Fruit fly (Drosophila melanogaster) whole organism, embryonic: ENCODE measurements around the gene CG17982.

Source experiments
- ATbp ChIP-seq: fragments of 200-800 bp; sonication (Bioruptor generic); optimal IDR thresholded peaks from 2 replicates; lab custom pipeline; 2017; ENCODE audit warnings: missing biosample characterization, mild to moderate bottlenecking, missing genetic modification characterization, missing genetic modification reagents
- Asciz ChIP-seq: fragments of 200-800 bp; sonication (Bioruptor generic); optimal IDR thresholded peaks from 2 replicates; lab custom pipeline; 2017; ENCODE audit warnings: missing biosample characterization, mild to moderate bottlenecking, missing genetic modification characterization, missing genetic modification reagents
- CG1024 ChIP-seq: fragments of 200-800 bp; sonication (Bioruptor generic); IDR thresholded peaks from 2 replicates; pipeline ENCODE4 v1.3.6; 2022; ENCODE audit warnings: missing biosample characterization, missing genetic modification characterization
- CG10431 ChIP-seq: fragments of 200-800 bp; sonication (Bioruptor generic); optimal IDR thresholded peaks from 3 replicates; lab custom pipeline; 2018; ENCODE audit warnings: missing biosample characterization, mild to moderate bottlenecking, missing genetic modification characterization
- CG10654 ChIP-seq: fragments of 200-800 bp; sonication (Bioruptor generic); optimal IDR thresholded peaks from 2 replicates; lab custom pipeline; 2016; ENCODE audit warnings: missing biosample characterization, missing genetic modification characterization
- CG12219 ChIP-seq: fragments of 200-800 bp; sonication (Bioruptor generic); optimal IDR thresholded peaks from 3 replicates; lab custom pipeline; 2018; ENCODE audit warnings: missing biosample characterization, mild to moderate bottlenecking, missing genetic modification characterization
- CG13287 ChIP-seq: fragments of 200-800 bp; sonication (Bioruptor generic); IDR thresholded peaks from 2 replicates; pipeline ENCODE4 v1.3.6; 2022; ENCODE audit warnings: missing biosample characterization, missing genetic modification characterization; ENCODE audit not compliant: partially characterized antibody
- CG13624 ChIP-seq: fragments of 200-800 bp; sonication (Bioruptor generic); optimal IDR thresholded peaks from 2 replicates; lab custom pipeline; 2016; ENCODE audit warnings: missing biosample characterization, missing genetic modification characterization
- CG14050 ChIP-seq: fragments of 200-800 bp; sonication (Bioruptor generic); IDR thresholded peaks from 3 replicates; pipeline ENCODE4 v1.3.6; 2022; ENCODE audit warnings: missing biosample characterization, missing genetic modification characterization
- CG14710 ChIP-seq: fragments of 200-800 bp; sonication (Bioruptor generic); optimal IDR thresholded peaks from 3 replicates; lab custom pipeline; 2019; ENCODE audit warnings: missing biosample characterization, mild to moderate bottlenecking, missing genetic modification characterization, moderate library complexity
- CG1529 ChIP-seq: fragments of 200-800 bp; sonication (Bioruptor generic); optimal IDR thresholded peaks from 3 replicates; lab custom pipeline; 2018; ENCODE audit warnings: missing biosample characterization, missing genetic modification characterization
- CG1602 ChIP-seq: fragments of 200-800 bp; sonication (Bioruptor generic); optimal IDR thresholded peaks from 3 replicates; lab custom pipeline; 2016; ENCODE audit warnings: missing biosample characterization, missing genetic modification characterization
- CG1647 ChIP-seq: fragments of 200-800 bp; sonication (Bioruptor generic); optimal IDR thresholded peaks from 3 replicates; lab custom pipeline; 2016; ENCODE audit warnings: missing biosample characterization, missing genetic modification characterization
- CG16813 ChIP-seq: fragments of 200-800 bp; sonication (Bioruptor generic); IDR thresholded peaks from 3 replicates; pipeline ENCODE4 v1.3.6; 2022; ENCODE audit warnings: missing biosample characterization, missing genetic modification characterization; ENCODE audit not compliant: partially characterized antibody
- CG17186 ChIP-seq: fragments of 200-800 bp; sonication (Bioruptor generic); optimal IDR thresholded peaks from 3 replicates; lab custom pipeline; 2017; ENCODE audit warnings: missing biosample characterization, missing genetic modification reagents, missing genetic modification characterization
- CG17829 ChIP-seq: fragments of 200-800 bp; optimal IDR thresholded peaks from 2 replicates; lab custom pipeline; 2019; ENCODE audit warnings: missing biosample characterization, mild to moderate bottlenecking, missing genetic modification characterization, moderate library complexity
- CG2712 ChIP-seq: fragments of 200-800 bp; optimal IDR thresholded peaks from 3 replicates; lab custom pipeline; 2019; ENCODE audit warnings: missing biosample characterization, mild to moderate bottlenecking, missing genetic modification characterization, moderate library complexity
- CG2889 ChIP-seq: fragments of 200-800 bp; sonication (Bioruptor generic); IDR thresholded peaks from 3 replicates; pipeline ENCODE4 v1.3.6; 2022; ENCODE audit warnings: missing biosample characterization, missing genetic modification characterization
- CG34376 ChIP-seq: fragments of 200-800 bp; sonication (Bioruptor generic); optimal IDR thresholded peaks from 2 replicates; lab custom pipeline; 2018; ENCODE audit warnings: missing biosample characterization, mild to moderate bottlenecking, missing genetic modification characterization
- CG4404 ChIP-seq: fragments of 200-800 bp; sonication (Bioruptor generic); IDR thresholded peaks from 2 replicates; pipeline ENCODE4 v1.3.6; 2022; ENCODE audit warnings: missing biosample characterization, missing genetic modification characterization
- CG6791 ChIP-seq: fragments of 200-800 bp; sonication (Bioruptor generic); IDR thresholded peaks from 3 replicates; pipeline ENCODE4 v1.3.6; 2022; ENCODE audit warnings: missing biosample characterization, missing genetic modification characterization; ENCODE audit not compliant: partially characterized antibody
- CG7271 ChIP-seq: fragments of 200-800 bp; sonication (Bioruptor generic); optimal IDR thresholded peaks from 2 replicates; lab custom pipeline; 2018; ENCODE audit warnings: missing biosample characterization, mild to moderate bottlenecking, missing genetic modification characterization, moderate library complexity
- CG7839 ChIP-seq: fragments of 200-800 bp; sonication (Bioruptor generic); optimal IDR thresholded peaks from 3 replicates; lab custom pipeline; 2018; ENCODE audit warnings: missing biosample characterization, mild to moderate bottlenecking, missing genetic modification characterization, moderate library complexity
- CG7963 ChIP-seq: fragments of 200-800 bp; sonication (Bioruptor generic); IDR thresholded peaks from 3 replicates; pipeline ENCODE4 v1.3.6; 2022; ENCODE audit warnings: missing biosample characterization, missing genetic modification characterization; ENCODE audit not compliant: partially characterized antibody
- D19B ChIP-seq: fragments of 200-800 bp; sonication (Bioruptor generic); optimal IDR thresholded peaks from 2 replicates; lab custom pipeline; 2017; ENCODE audit warnings: missing biosample characterization, mild to moderate bottlenecking, missing genetic modification characterization
- Dref ChIP-seq: fragments of 200-800 bp; sonication (Bioruptor generic); IDR thresholded peaks from 2 replicates; pipeline ENCODE4 v1.3.6; 2022; ENCODE audit warnings: missing biosample characterization, missing genetic modification characterization
- Scr ChIP-seq: fragments of 200-800 bp; sonication (Bioruptor generic); IDR thresholded peaks from 2 replicates; pipeline ENCODE4 v1.3.6; 2022; ENCODE audit warnings: missing biosample characterization, missing genetic modification characterization; ENCODE audit not compliant: partially characterized antibody
- TFAM ChIP-seq: fragments of 200-800 bp; sonication (Bioruptor generic); optimal IDR thresholded peaks from 2 replicates; lab custom pipeline; 2017; ENCODE audit warnings: missing biosample characterization, missing genetic modification characterization, inconsistent platforms
- Trl ChIP-seq, 3 experiments: fragments of >200 bp in 2 of 3; fragments of 200-800 bp in 1 of 3; sonication (Bioruptor generic) in 1 of 3; optimal IDR thresholded peaks; 2 replicates in 1 of 3; 3 replicates in 2 of 3; lab custom pipeline; 2016 to 2017; ENCODE audit warnings: missing biosample characterization in 1 of 3, missing genetic modification characterization in 1 of 3
- cwo ChIP-seq: fragments of 200-800 bp; sonication (Bioruptor generic); optimal IDR thresholded peaks from 3 replicates; lab custom pipeline; 2017; ENCODE audit warnings: missing biosample characterization, missing genetic modification characterization, mild to moderate bottlenecking, moderate library complexity, missing genetic modification reagents
- da ChIP-seq: fragments of 200-800 bp; sonication (Bioruptor generic); optimal IDR thresholded peaks from 2 replicates; lab custom pipeline; 2016; ENCODE audit warnings: missing biosample characterization, missing genetic modification characterization
- danr ChIP-seq: fragments of 200-800 bp; sonication (Bioruptor generic); IDR thresholded peaks from 2 replicates; pipeline ENCODE4 v1.3.6; 2022; ENCODE audit warnings: missing biosample characterization, missing genetic modification characterization
- emc ChIP-seq: fragments of 200-800 bp; sonication (Bioruptor generic); optimal IDR thresholded peaks from 2 replicates; lab custom pipeline; 2016; ENCODE audit warnings: missing biosample characterization, missing genetic modification characterization
- ems ChIP-seq: fragments of 200-800 bp; sonication (Bioruptor generic); optimal IDR thresholded peaks from 3 replicates; lab custom pipeline; 2016; ENCODE audit warnings: missing biosample characterization, missing genetic modification characterization
- exex ChIP-seq: fragments of 200-800 bp; sonication (Bioruptor generic); optimal IDR thresholded peaks from 4 replicates; lab custom pipeline; 2018; ENCODE audit warnings: missing biosample characterization, mild to moderate bottlenecking, missing genetic modification characterization, moderate library complexity
- fd96Cb ChIP-seq: fragments of 200-800 bp; sonication (Bioruptor generic); optimal IDR thresholded peaks from 2 replicates; lab custom pipeline; 2018; ENCODE audit warnings: missing biosample characterization, mild to moderate bottlenecking, missing genetic modification characterization, moderate library complexity
- h ChIP-seq: fragments of >200 bp; optimal IDR thresholded peaks from 2 replicates; lab custom pipeline; 2017
- kah ChIP-seq: fragments of 200-800 bp; sonication (Bioruptor generic); optimal IDR thresholded peaks from 2 replicates; lab custom pipeline; 2018; ENCODE audit warnings: missing biosample characterization, mild to moderate bottlenecking, missing genetic modification characterization
- kay ChIP-seq: fragments of 200-800 bp; sonication (Bioruptor generic); optimal IDR thresholded peaks from 2 replicates; lab custom pipeline; 2016; ENCODE audit warnings: missing biosample characterization, missing genetic modification characterization
- luna ChIP-seq: fragments of 200-800 bp; sonication (Bioruptor generic); optimal IDR thresholded peaks from 2 replicates; lab custom pipeline; 2016; ENCODE audit warnings: missing biosample characterization, missing genetic modification characterization
- nom ChIP-seq: fragments of 200-800 bp; sonication (Bioruptor generic); optimal IDR thresholded peaks from 2 replicates; lab custom pipeline; 2017; ENCODE audit warnings: missing biosample characterization, missing genetic modification characterization, mild to moderate bottlenecking, moderate library complexity, missing genetic modification reagents
- org-1 ChIP-seq: fragments of 200-800 bp; sonication (Bioruptor generic); optimal IDR thresholded peaks from 2 replicates; lab custom pipeline; 2017; ENCODE audit warnings: missing biosample characterization, missing genetic modification characterization
- phol ChIP-seq: fragments of 200-800 bp; sonication (Bioruptor generic); optimal IDR thresholded peaks from 3 replicates; lab custom pipeline; 2018; ENCODE audit warnings: missing biosample characterization, mild to moderate bottlenecking, missing genetic modification characterization, moderate library complexity
- repo ChIP-seq: fragments of 200-800 bp; sonication (Bioruptor generic); optimal IDR thresholded peaks from 2 replicates; lab custom pipeline; 2016; ENCODE audit warnings: missing biosample characterization, missing genetic modification characterization
- sqz ChIP-seq: fragments of 200-800 bp; sonication (Bioruptor generic); optimal IDR thresholded peaks from 3 replicates; lab custom pipeline; 2018; ENCODE audit warnings: missing biosample characterization, mild to moderate bottlenecking, missing genetic modification characterization
- stc ChIP-seq: fragments of 200-800 bp; sonication (Bioruptor generic); IDR thresholded peaks from 2 replicates; pipeline ENCODE4 v1.3.6; 2022; ENCODE audit warnings: missing biosample characterization, missing genetic modification characterization
- tio ChIP-seq: fragments of 200-800 bp; sonication (Bioruptor generic); optimal IDR thresholded peaks from 2 replicates; lab custom pipeline; 2017; ENCODE audit warnings: missing biosample characterization, missing genetic modification characterization, inconsistent platforms
- trh ChIP-seq: fragments of 200-800 bp; sonication (Bioruptor generic); optimal IDR thresholded peaks from 2 replicates; lab custom pipeline; 2016; ENCODE audit warnings: missing biosample characterization, missing genetic modification characterization
- tx ChIP-seq: fragments of 200-800 bp; sonication (Bioruptor generic); optimal IDR thresholded peaks from 2 replicates; lab custom pipeline; 2016; ENCODE audit warnings: missing biosample characterization, missing genetic modification characterization
- wek ChIP-seq: fragments of 200-800 bp; sonication (Bioruptor generic); optimal IDR thresholded peaks from 3 replicates; lab custom pipeline; 2018; ENCODE audit warnings: missing biosample characterization, mild to moderate bottlenecking, missing genetic modification characterization, moderate library complexity

The CG17982 gene

DNA sequence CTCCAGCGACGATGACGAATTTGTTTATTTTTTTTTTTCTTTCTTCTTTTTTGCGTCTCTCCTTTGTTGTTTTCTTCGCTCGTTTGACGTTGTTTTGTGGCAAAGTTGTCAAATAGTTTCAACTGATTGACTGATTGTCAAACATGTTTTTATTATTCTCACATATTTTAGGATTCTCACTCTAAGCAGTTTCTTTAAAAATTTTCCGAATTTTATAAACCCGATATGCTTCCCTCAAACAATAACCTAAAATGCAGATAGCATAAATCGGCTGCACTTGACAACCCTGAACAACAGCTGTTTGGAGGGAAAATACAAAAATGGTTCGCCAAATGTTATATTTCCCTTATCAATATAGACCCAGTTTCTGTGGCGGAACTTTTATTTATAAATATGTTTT is at the start of gene CG17982:
TSS of gene CG17982 (minus strand) at position 299 of the 400 bp plus-strand sequence.
- peak; percentile 62 for TF ChIP-seq CG1647 (GFP tag; lab: Kevin White, UChicago)
- TF ChIP-seq danr (GFP tag; lab: Robert Waterston, UW) = no peak
- TF ChIP-seq h (lab: Kevin White, UChicago) = no peak
- 0 out of 2 replicates have a peak, but pooled peaks have one; percentile 27 for TF ChIP-seq CG1024 (GFP tag; lab: Robert Waterston, UW)
- TF ChIP-seq org-1 (GFP tag; lab: Kevin White, UChicago) = peak; percentile 68
- TF ChIP-seq luna (GFP tag; lab: Kevin White, UChicago) = peak; percentile 79
- TF ChIP-seq fd96Cb (tag; lab: Kevin White, UChicago) = peak; percentile 81
- TF ChIP-seq ems (GFP tag; lab: Kevin White, UChicago) = peak; percentile 80
- peak; percentile 68 for TF ChIP-seq CG1602 (GFP tag; lab: Kevin White, UChicago)
- TF ChIP-seq CG14050 (GFP tag; lab: Robert Waterston, UW) = peak; percentile 71
- TF ChIP-seq ATbp (GFP tag; lab: Kevin White, UChicago) = peak; percentile 79
- TF ChIP-seq CG4404 = peak; percentile 56; the same call in 1 of the 2 replicates
- no peak for TF ChIP-seq tio (GFP tag; lab: Kevin White, UChicago)
- peak; percentile 87 for TF ChIP-seq CG2712 (tag; lab: Kevin White, UChicago)
- peak; percentile 71 for TF ChIP-seq CG12219 (GFP tag; lab: Kevin White, UChicago)
- TF ChIP-seq sqz (GFP tag; lab: Kevin White, UChicago) = peak; percentile 89
- TF ChIP-seq exex (tag; lab: Kevin White, UChicago) = no peak
- TF ChIP-seq CG10654 (GFP tag; lab: Kevin White, UChicago) = peak; percentile 73
- TF ChIP-seq trh (GFP tag; lab: Kevin White, UChicago) = peak; percentile 42
- peak; percentile 5 for TF ChIP-seq TFAM (GFP tag; lab: Kevin White, UChicago)
- TF ChIP-seq CG13624 (GFP tag; lab: Kevin White, UChicago) = peak; percentile 89
- peak; percentile 67; the same call in 2 of the 3 replicates for TF ChIP-seq CG2889 (GFP tag; lab: Robert Waterston, UW)
- peak; percentile 79 for TF ChIP-seq repo (GFP tag; lab: Kevin White, UChicago)
- peak; percentile 86 for TF ChIP-seq nom (GFP tag; lab: Kevin White, UChicago)
- peak; percentile 64 for TF ChIP-seq kah (GFP tag; lab: Kevin White, UChicago)
- no peak for TF ChIP-seq CG7963 (GFP tag; lab: Robert Waterston, UW)
- peak; percentile 45 for TF ChIP-seq CG7271 (tag; lab: Kevin White, UChicago)
- TF ChIP-seq cwo (GFP tag; lab: Kevin White, UChicago) = peak; percentile 71
- TF ChIP-seq emc (GFP tag; lab: Kevin White, UChicago) = peak; percentile 51
- TF ChIP-seq phol (tag; lab: Kevin White, UChicago) = peak; percentile 86
- peak; percentile 74 for TF ChIP-seq CG10431 (GFP tag; lab: Kevin White, UChicago)
- peak; percentile 84 for TF ChIP-seq tx (GFP tag; lab: Kevin White, UChicago)
- TF ChIP-seq CG34376 (GFP tag; lab: Kevin White, UChicago) = peak; percentile 79
- peak; percentile 56 for TF ChIP-seq da (GFP tag; lab: Kevin White, UChicago)
- TF ChIP-seq CG13287 (GFP tag; lab: Robert Waterston, UW) = no peak; the same call in 1 of the 2 replicates
- peak; percentile 63 for TF ChIP-seq CG1529 (GFP tag; lab: Kevin White, UChicago)
- no peak for TF ChIP-seq D19B
- no peak for TF ChIP-seq CG6791 (GFP tag; lab: Robert Waterston, UW)
- TF ChIP-seq Scr (GFP tag; lab: Robert Waterston, UW) = peak; percentile 40; the same call in 1 of the 2 replicates
- TF ChIP-seq kay (GFP tag; lab: Kevin White, UChicago) = peak; percentile 81
- no peak for TF ChIP-seq CG16813 (GFP tag; lab: Robert Waterston, UW)
- TF ChIP-seq Dref (GFP tag; lab: Robert Waterston, UW) = no peak; the same call in 1 of the 2 replicates
- peak; percentile 83 for TF ChIP-seq CG14710
- TF ChIP-seq CG7839 = peak; percentile 90
- peak; percentile 74 for TF ChIP-seq stc (GFP tag; lab: Robert Waterston, UW)
- no peak for TF ChIP-seq Asciz (GFP tag; lab: Kevin White, UChicago)
- peak; percentile 46 for TF ChIP-seq CG17186 (GFP tag; lab: Kevin White, UChicago)
- no peak for TF ChIP-seq Trl (optimal IDR thresholded peaks at IDR 0.05; lab: Kevin White, UChicago)
- peak; percentile 91 for TF ChIP-seq Trl (GFP tag; optimal IDR thresholded peaks at IDR 0.05; lab: Kevin White, UChicago)
- peak; percentile 85 for TF ChIP-seq CG17829
- peak; percentile 35 for TF ChIP-seq wek
